Worm (Caenorhabditis elegans) whole organism, L4 larva: ENCODE results near the gene srh-223.

ENCODE experiments used
- D1046.2 ChIP-seq: fragments of 200-800 bp; sonication (Bioruptor generic); IDR thresholded peaks from 2 replicates; pipeline ENCODE4 v1.3.6; 2022; ENCODE audit warnings: missing genetic modification characterization, missing compliant biosample characterization
- F44E2.7 ChIP-seq: fragments of 200-800 bp; sonication (Bioruptor generic); IDR thresholded peaks from 2 replicates; pipeline ENCODE4 v2.1.2; 2022; ENCODE audit warnings: missing genetic modification characterization, missing compliant biosample characterization
- R02D3.7 ChIP-seq: fragments of 150-350 bp; sonication (generic microtip); optimal IDR thresholded peaks from 3 replicates; lab custom pipeline; 2014; ENCODE audit warnings: missing biosample characterization, missing genetic modification characterization
- Y75B8A.6 ChIP-seq: fragments of 200-800 bp; sonication (Bioruptor generic); IDR thresholded peaks from 2 replicates; pipeline ENCODE4 v1.3.6; 2022; ENCODE audit warnings: missing genetic modification reagents, missing genetic modification characterization, missing compliant biosample characterization
- aha-1 ChIP-seq: fragments of 150-350 bp; peaks from one replicate; lab custom pipeline; 2014; ENCODE audit warnings: missing biosample characterization, missing genetic modification characterization
- attf-4 ChIP-seq: sonication (generic microtip); optimal IDR thresholded peaks from 3 replicates; lab custom pipeline; 2017; ENCODE audit warnings: missing biosample characterization, missing genetic modification characterization
- ceh-44 ChIP-seq: fragments of 200-800 bp; sonication (Bioruptor generic); IDR thresholded peaks from 2 replicates; pipeline ENCODE4 v1.3.6; 2022; ENCODE audit warnings: missing genetic modification reagents, missing genetic modification characterization, missing compliant biosample characterization
- ceh-62 ChIP-seq: sonication (generic microtip); optimal IDR thresholded peaks from 2 replicates; lab custom pipeline; 2017; ENCODE audit warnings: missing biosample characterization, missing genetic modification characterization
- cey-2 ChIP-seq: sonication (generic microtip); optimal IDR thresholded peaks from 3 replicates; lab custom pipeline; 2017; ENCODE audit warnings: missing genetic modification characterization, mild to moderate bottlenecking, missing compliant biosample characterization, antibody characterized with exemption, borderline replicate concordance; ENCODE audit not compliant: insufficient read depth
- daf-12 ChIP-seq: fragments of 150-350 bp; optimal IDR thresholded peaks from 2 replicates; lab custom pipeline; 2014; ENCODE audit warnings: missing biosample characterization, missing genetic modification reagents, missing genetic modification characterization
- daf-16 ChIP-seq, 3 experiments: sonication (generic microtip); optimal IDR thresholded peaks; 2 replicates each; lab custom pipeline; 2016 to 2017; ENCODE audit warnings: missing genetic modification characterization in 3 of 3, missing genetic modification reagents in 3 of 3, mild to moderate bottlenecking in 2 of 3, missing compliant biosample characterization in 2 of 3, missing biosample characterization in 1 of 3, moderate library complexity in 1 of 3
- dmd-9 ChIP-seq: fragments of 200-800 bp; sonication (Bioruptor generic); IDR thresholded peaks from 2 replicates; pipeline ENCODE4 v1.3.6; 2022; ENCODE audit warnings: missing genetic modification reagents, missing genetic modification characterization, missing compliant biosample characterization
- dpl-1 ChIP-seq: fragments of 150-350 bp; optimal IDR thresholded peaks from 2 replicates; lab custom pipeline; 2014; ENCODE audit warnings: missing biosample characterization, missing genetic modification reagents, missing genetic modification characterization
- duxl-1 ChIP-seq: sonication (generic microtip); optimal IDR thresholded peaks from 2 replicates; lab custom pipeline; 2016; ENCODE audit warnings: mild to moderate bottlenecking, missing genetic modification characterization, moderate library complexity, missing compliant biosample characterization; ENCODE audit not compliant: poor library complexity
- egl-27 ChIP-seq: sonication (generic microtip); optimal IDR thresholded peaks from 3 replicates; lab custom pipeline; 2017; ENCODE audit warnings: missing biosample characterization, missing genetic modification reagents, missing genetic modification characterization
- egl-43 ChIP-seq: fragments of 200-800 bp; sonication (Bioruptor generic); IDR thresholded peaks from 2 replicates; pipeline ENCODE4 v1.3.6; 2022; ENCODE audit warnings: missing genetic modification reagents, missing genetic modification characterization, missing compliant biosample characterization
- fos-1 ChIP-seq: fragments of 150-350 bp; optimal IDR thresholded peaks from 2 replicates; lab custom pipeline; 2014; ENCODE audit warnings: missing biosample characterization, missing genetic modification characterization
- hlh-11 ChIP-seq: fragments of 200-800 bp; sonication (Bioruptor generic); optimal IDR thresholded peaks from 2 replicates; lab custom pipeline; 2018; ENCODE audit warnings: mild to moderate bottlenecking, missing genetic modification characterization, missing compliant biosample characterization
- lin-1 ChIP-seq: fragments of 200-800 bp; sonication (Bioruptor generic); IDR thresholded peaks from 2 replicates; pipeline ENCODE4 v1.3.6; 2022; ENCODE audit warnings: missing genetic modification reagents, missing genetic modification characterization, missing compliant biosample characterization
- lin-29 ChIP-seq: fragments of 200-800 bp; sonication (Bioruptor generic); IDR thresholded peaks from 2 replicates; pipeline ENCODE4 v1.3.6; 2022; ENCODE audit warnings: missing genetic modification reagents, missing genetic modification characterization, missing compliant biosample characterization
- lir-3 ChIP-seq: sonication (generic microtip); optimal IDR thresholded peaks from 2 replicates; lab custom pipeline; 2016; ENCODE audit warnings: mild to moderate bottlenecking, missing genetic modification characterization, missing compliant biosample characterization
- mdl-1 ChIP-seq, 2 experiments: fragments of 150-350 bp in 1 of 2; sonication (generic microtip) in 1 of 2; optimal IDR thresholded peaks; 2 replicates each; lab custom pipeline; 2014 to 2017; ENCODE audit warnings: missing biosample characterization in 2 of 2, missing genetic modification characterization in 2 of 2
- mdt-29 ChIP-seq: fragments of 200-800 bp; sonication (Bioruptor generic); IDR thresholded peaks from 2 replicates; pipeline ENCODE4 v1.3.6; 2022; ENCODE audit warnings: missing genetic modification reagents, missing genetic modification characterization, missing compliant biosample characterization
- mep-1 ChIP-seq: fragments of 150-350 bp; sonication (generic microtip); optimal IDR thresholded peaks from 3 replicates; lab custom pipeline; 2014; ENCODE audit warnings: missing biosample characterization, missing genetic modification characterization
- nhr-102 ChIP-seq: sonication (generic microtip); optimal IDR thresholded peaks from 2 replicates; lab custom pipeline; 2016; ENCODE audit warnings: mild to moderate bottlenecking, missing genetic modification characterization, moderate library complexity, missing compliant biosample characterization
- nhr-111 ChIP-seq: fragments of 200-800 bp; sonication (Bioruptor generic); optimal IDR thresholded peaks from 2 replicates; lab custom pipeline; 2018; ENCODE audit warnings: mild to moderate bottlenecking, missing genetic modification characterization, missing compliant biosample characterization
- nhr-237 ChIP-seq: sonication (generic microtip); optimal IDR thresholded peaks from 2 replicates; lab custom pipeline; 2017; ENCODE audit warnings: missing biosample characterization, missing genetic modification characterization
- nhr-28 ChIP-seq: fragments of 150-350 bp; optimal IDR thresholded peaks from 2 replicates; lab custom pipeline; 2014; ENCODE audit warnings: missing biosample characterization, missing genetic modification characterization
- nhr-48 ChIP-seq: sonication (generic microtip); optimal IDR thresholded peaks from 2 replicates; lab custom pipeline; 2016; ENCODE audit warnings: mild to moderate bottlenecking, missing genetic modification characterization, missing compliant biosample characterization
- saeg-2 ChIP-seq: fragments of 200-800 bp; sonication (Bioruptor generic); IDR thresholded peaks from 2 replicates; pipeline ENCODE4 v1.3.6; 2022; ENCODE audit warnings: missing genetic modification reagents, missing genetic modification characterization, missing compliant biosample characterization
- sdz-12 ChIP-seq: fragments of 200-800 bp; sonication (Bioruptor generic); optimal IDR thresholded peaks from 2 replicates; lab custom pipeline; 2018; ENCODE audit warnings: mild to moderate bottlenecking, missing genetic modification characterization, missing compliant biosample characterization
- set-16 ChIP-seq: fragments of 200-800 bp; sonication (Bioruptor generic); IDR thresholded peaks from 2 replicates; pipeline ENCODE4 v1.3.6; 2022; ENCODE audit warnings: missing genetic modification reagents, missing genetic modification characterization, missing compliant biosample characterization
- snpc-1.2 ChIP-seq: fragments of 200-800 bp; sonication (Bioruptor generic); IDR thresholded peaks from 2 replicates; pipeline ENCODE4 v1.3.6; 2022; ENCODE audit warnings: missing genetic modification reagents, missing genetic modification characterization, missing compliant biosample characterization
- spr-3 ChIP-seq: fragments of 200-800 bp; sonication (Bioruptor generic); optimal IDR thresholded peaks from 2 replicates; lab custom pipeline; 2018; ENCODE audit warnings: mild to moderate bottlenecking, missing genetic modification characterization, missing compliant biosample characterization
- unc-39 ChIP-seq: sonication (generic microtip); optimal IDR thresholded peaks from 2 replicates; lab custom pipeline; 2017; ENCODE audit warnings: missing biosample characterization, missing genetic modification characterization
- unc-62 ChIP-seq, 3 experiments: fragments of 150-350 bp in 1 of 3; sonication (generic microtip); optimal IDR thresholded peaks in 2 of 3; peaks in 1 of 3; 1 replicate in 1 of 3; 2 replicates in 2 of 3; lab custom pipeline; 2014 to 2017; ENCODE audit warnings: missing biosample characterization in 3 of 3, missing genetic modification characterization in 3 of 3, missing genetic modification reagents in 3 of 3, missing genotype in 1 of 3
- zag-1 ChIP-seq: fragments of 150-350 bp; optimal IDR thresholded peaks from 2 replicates; lab custom pipeline; 2014; ENCODE audit warnings: missing biosample characterization, missing genetic modification characterization
- ztf-7 ChIP-seq: fragments of 150-350 bp; optimal IDR thresholded peaks from 2 replicates; lab custom pipeline; 2014; ENCODE audit warnings: missing biosample characterization, missing genetic modification characterization

The srh-223 gene

ce11 chrIV:4014341-4014826 lies 32.7 kb downstream of the srh-223 start (continued):
- TF ChIP-seq fos-1 (tag; lab: Kevin White, UChicago) (no peak), lin-1 (GFP tag; lab: Robert Waterston, UW) (no peak)

DNA sequence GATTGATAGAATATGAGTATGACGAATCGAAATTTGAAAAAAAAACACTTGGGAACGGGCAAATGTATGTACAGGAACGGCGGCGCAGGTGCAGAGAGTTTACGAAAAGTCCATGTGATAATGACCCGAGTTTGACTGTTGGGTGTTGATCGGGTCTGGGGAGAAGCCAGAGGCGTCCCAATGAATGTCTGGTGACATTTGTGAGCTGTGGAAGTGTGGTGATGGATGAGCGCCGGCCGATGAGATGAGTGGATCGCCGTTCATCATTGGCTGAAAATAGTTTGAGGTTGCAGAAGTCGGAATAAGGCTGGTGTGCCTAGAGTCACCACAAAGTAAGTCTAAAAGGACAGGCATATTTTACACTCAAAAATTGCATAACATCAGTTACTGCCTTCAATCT lies 34.0 kb downstream of the srh-223 start:
- TF ChIP-seq unc-62 (GFP tag; optimal IDR thresholded peaks at IDR 0.05 in 1 of 2; lab: Kevin White, UChicago) (peak in 1 of 2 experiments; percentile 97), unc-62 (tag; optimal IDR thresholded peaks at IDR 0.05; lab: Kevin White, UChicago) (no peak), snpc-1.2 (GFP tag; lab: Robert Waterston, UW) (no peak), ceh-44 (no peak), saeg-2 (GFP tag; lab: Robert Waterston, UW) (no peak), D1046.2 (GFP tag; lab: Robert Waterston, UW) (no peak), set-16 (GFP tag; lab: Robert Waterston, UW) (no peak), daf-12 (tag; lab: Kevin White, UChicago) (no peak), sdz-12 (no peak), aha-1 (peak; percentile 82), unc-39 (tag; lab: Kevin White, UChicago) (no peak), lir-3 (tag; lab: Kevin White, UChicago) (no peak), daf-16 (GFP tag; optimal IDR thresholded peaks at IDR 0.05; lab: Kevin White, UChicago) (no peak), daf-16 (tag; optimal IDR thresholded peaks at IDR 0.05; lab: Kevin White, UChicago) (no peak), nhr-28 (no peak), duxl-1 (no peak), cey-2 (tag; lab: Kevin White, UChicago) (no peak), lin-29 (GFP tag; lab: Robert Waterston, UW) (no peak), fos-1 (tag; lab: Kevin White, UChicago) (no peak)

- TF ChIP-seq F44E2.7 (GFP tag; lab: Robert Waterston, UW) (no peak), mep-1 (tag; lab: Kevin White, UChicago) (no peak), dpl-1 (GFP tag; lab: Kevin White, UChicago) (no peak), spr-3 (no peak), mdl-1 (tag; optimal IDR thresholded peaks at IDR 0.05; lab: Kevin White, UChicago) (no peak), zag-1 (tag; lab: Kevin White, UChicago) (no peak), unc-62 (GFP tag; optimal IDR thresholded peaks at IDR 0.05 in 1 of 2; lab: Kevin White, UChicago) (no peak), unc-62 (tag; optimal IDR thresholded peaks at IDR 0.05; lab: Kevin White, UChicago) (no peak), R02D3.7 (tag; lab: Kevin White, UChicago) (no peak), ceh-62 (tag; lab: Kevin White, UChicago) (no peak), Y75B8A.6 (no peak), nhr-28 (no peak), egl-27 (tag; lab: Kevin White, UChicago) (no peak), mdt-29 (GFP tag; lab: Robert Waterston, UW) (no peak), nhr-48 (tag; lab: Kevin White, UChicago) (no peak), hlh-11 (tag; lab: Kevin White, UChicago) (no peak), sdz-12 (no peak), ztf-7 (tag; lab: Kevin White, UChicago) (no peak), nhr-102 (tag; lab: Kevin White, UChicago) (no peak), attf-4 (tag; lab: Kevin White, UChicago) (no peak), snpc-1.2 (GFP tag; lab: Robert Waterston, UW) (peak; percentile 6; the same call in 1 of the 2 replicates), egl-43 (GFP tag; lab: Robert Waterston, UW) (no peak), nhr-111 (GFP tag; lab: Kevin White, UChicago) (no peak), daf-16 (GFP tag; optimal IDR thresholded peaks at IDR 0.05; lab: Kevin White, UChicago) (no peak), daf-16 (tag; optimal IDR thresholded peaks at IDR 0.05; lab: Kevin White, UChicago) (no peak), nhr-237 (no peak), set-16 (GFP tag; lab: Robert Waterston, UW) (peak; percentile 84), dmd-9 (GFP tag; lab: Robert Waterston, UW) (0 out of 2 replicates have a peak, but pooled peaks have one; percentile 53)
- TF ChIP-seq, all 104 proteins: peak for 3
These were observed 35.0 kb downstream of the srh-223 start for ce11 chrIV:4016723-4017122.
